Worm (Caenorhabditis elegans) whole organism, young adult: ENCODE data around the gene F07C4.10.

Source experiments
- B0035.1 ChIP-seq: sonication (generic microtip); optimal IDR thresholded peaks from 2 replicates; lab custom pipeline; 2016; ENCODE audit warnings: missing genetic modification characterization, mild to moderate bottlenecking, missing compliant biosample characterization, missing genotype, missing genetic modification reagents
- B0336.3 ChIP-seq: fragments of 200-800 bp; sonication (Bioruptor generic); IDR thresholded peaks from 2 replicates; pipeline ENCODE4 v1.3.6; 2022; ENCODE audit warnings: missing genetic modification characterization, missing compliant biosample characterization
- C17E4.6 ChIP-seq: fragments of 200-800 bp; sonication (Bioruptor generic); IDR thresholded peaks from 2 replicates; pipeline ENCODE4 v1.3.6; 2022; ENCODE audit warnings: missing genetic modification reagents, missing genetic modification characterization, missing compliant biosample characterization
- D2030.7 ChIP-seq: fragments of 200-800 bp; sonication (Bioruptor generic); IDR thresholded peaks from 2 replicates; pipeline ENCODE4 v1.3.6; 2022; ENCODE audit warnings: missing genetic modification reagents, missing genetic modification characterization, missing compliant biosample characterization
- F10E7.11 ChIP-seq: sonication (generic microtip); optimal IDR thresholded peaks from 2 replicates; lab custom pipeline; 2017; ENCODE audit warnings: mild to moderate bottlenecking, missing genetic modification characterization, moderate library complexity, missing compliant biosample characterization
- F22D6.2 ChIP-seq: sonication (generic microtip); optimal IDR thresholded peaks from 2 replicates; lab custom pipeline; 2016; ENCODE audit warnings: mild to moderate bottlenecking, missing genetic modification characterization, missing compliant biosample characterization
- F37B4.10 ChIP-seq: fragments of 200-800 bp; sonication (Bioruptor generic); IDR thresholded peaks from 2 replicates; pipeline ENCODE4 v1.3.6; 2022; ENCODE audit warnings: missing genetic modification characterization, missing compliant biosample characterization
- Y53G8AR.9 ChIP-seq: fragments of 200-800 bp; sonication (Bioruptor generic); conservative IDR thresholded peaks from 2 replicates; pipeline ENCODE4 v1.3.6; 2022; ENCODE audit warnings: missing genetic modification reagents, missing genetic modification characterization, missing compliant biosample characterization
- Y56A3A.18 ChIP-seq: fragments of 200-800 bp; sonication (Bioruptor generic); IDR thresholded peaks from 2 replicates; pipeline ENCODE4 v1.3.6; 2022; ENCODE audit warnings: missing genetic modification reagents, missing genetic modification characterization, missing compliant biosample characterization
- Y95B8A.8 ChIP-seq: fragments of 200-800 bp; sonication (Bioruptor generic); IDR thresholded peaks from 2 replicates; pipeline ENCODE4 v1.3.6; 2022; ENCODE audit warnings: missing genetic modification reagents, missing genetic modification characterization, missing compliant biosample characterization
- ZK185.1 ChIP-seq: sonication (generic microtip); optimal IDR thresholded peaks from 2 replicates; lab custom pipeline; 2016; ENCODE audit warnings: mild to moderate bottlenecking, missing genetic modification characterization, missing compliant biosample characterization; ENCODE audit not compliant: poor library complexity, severe bottlenecking
- aptf-3 ChIP-seq: fragments of 200-800 bp; sonication (Bioruptor generic); IDR thresholded peaks from 2 replicates; pipeline ENCODE4 v1.3.6; 2022; ENCODE audit warnings: missing genetic modification characterization, missing compliant biosample characterization
- atf-7 ChIP-seq: sonication (generic microtip); optimal IDR thresholded peaks from 2 replicates; lab custom pipeline; 2017; ENCODE audit warnings: mild to moderate bottlenecking, missing genetic modification characterization, missing compliant biosample characterization
- attf-5 ChIP-seq: fragments of 200-800 bp; sonication (Bioruptor generic); optimal IDR thresholded peaks from 2 replicates; lab custom pipeline; 2018; ENCODE audit warnings: mild to moderate bottlenecking, missing genetic modification characterization, missing compliant biosample characterization
- attf-6 ChIP-seq: fragments of 200-800 bp; sonication (Bioruptor generic); IDR thresholded peaks from 2 replicates; pipeline ENCODE4 v1.3.6; 2022; ENCODE audit warnings: missing genetic modification reagents, missing genetic modification characterization, missing compliant biosample characterization
- ccch-3 ChIP-seq: fragments of 200-800 bp; sonication (Bioruptor generic); optimal IDR thresholded peaks from 2 replicates; lab custom pipeline; 2018; ENCODE audit warnings: mild to moderate bottlenecking, missing genetic modification characterization, missing compliant biosample characterization
- cebp-1 ChIP-seq, 2 experiments: fragments of 200-800 bp in 1 of 2; sonication (Bioruptor generic) in 1 of 2; sonication (generic microtip) in 1 of 2; IDR thresholded peaks in 1 of 2; optimal IDR thresholded peaks in 1 of 2; 2 replicates each; pipeline versions ENCODE4 v1.3.6 to Lab custom; 2017 to 2022; ENCODE audit warnings: missing compliant biosample characterization in 2 of 2, missing genetic modification characterization in 2 of 2, mild to moderate bottlenecking in 1 of 2, missing genetic modification reagents in 1 of 2, moderate library complexity in 1 of 2
- ceh-58 ChIP-seq: fragments of 200-800 bp; sonication (Bioruptor generic); IDR thresholded peaks from 2 replicates; pipeline ENCODE4 v1.3.6; 2022; ENCODE audit warnings: missing genetic modification characterization, missing compliant biosample characterization
- ceh-91 ChIP-seq: fragments of 200-800 bp; sonication (Bioruptor generic); IDR thresholded peaks from 2 replicates; pipeline ENCODE4 v1.3.6; 2022; ENCODE audit warnings: missing genetic modification reagents, missing genetic modification characterization, missing compliant biosample characterization
- dpl-1 ChIP-seq: fragments of 150-350 bp; optimal IDR thresholded peaks from 2 replicates; lab custom pipeline; 2014; ENCODE audit warnings: missing biosample characterization, missing genetic modification reagents, missing genetic modification characterization
- ets-4 ChIP-seq: fragments of 200-800 bp; sonication (Bioruptor generic); optimal IDR thresholded peaks from 2 replicates; lab custom pipeline; 2018; ENCODE audit warnings: mild to moderate bottlenecking, missing genetic modification characterization, missing compliant biosample characterization
- hrde-1 ChIP-seq: sonication (generic microtip); optimal IDR thresholded peaks from 2 replicates; lab custom pipeline; 2016; ENCODE audit warnings: missing genetic modification characterization, mild to moderate bottlenecking, missing compliant biosample characterization, moderate library complexity, missing genotype, missing genetic modification reagents, borderline replicate concordance
- let-526 ChIP-seq: fragments of 200-800 bp; sonication (Bioruptor generic); IDR thresholded peaks from 2 replicates; pipeline ENCODE4 v1.3.6; 2022; ENCODE audit warnings: missing genetic modification reagents, missing genetic modification characterization, missing compliant biosample characterization
- mes-4 ChIP-seq: sonication (generic microtip); optimal IDR thresholded peaks from 2 replicates; lab custom pipeline; 2016; ENCODE audit warnings: missing genotype, missing genetic modification characterization, missing compliant biosample characterization
- mxl-1 ChIP-seq: sonication (generic microtip); optimal IDR thresholded peaks from 2 replicates; lab custom pipeline; 2016; ENCODE audit warnings: missing genetic modification characterization, missing compliant biosample characterization
- nhr-27 ChIP-seq: fragments of 200-800 bp; sonication (Bioruptor generic); optimal IDR thresholded peaks from 2 replicates; lab custom pipeline; 2018; ENCODE audit warnings: mild to moderate bottlenecking, missing genetic modification characterization, moderate library complexity, missing compliant biosample characterization
- nhr-80 ChIP-seq: sonication (generic microtip); optimal IDR thresholded peaks from 2 replicates; lab custom pipeline; 2016; ENCODE audit warnings: missing genetic modification characterization, missing compliant biosample characterization
- rpc-1 ChIP-seq, 2 experiments: fragments of 150-350 bp in 1 of 2; sonication (generic microtip) in 1 of 2; optimal IDR thresholded peaks; 2 replicates each; lab custom pipeline; 2014 to 2018; ENCODE audit warnings: missing biosample characterization in 1 of 2, missing genetic modification characterization in 1 of 2, missing genetic modification reagents in 1 of 2, missing genotype in 1 of 2
- sdz-38 ChIP-seq: sonication (generic microtip); optimal IDR thresholded peaks from 2 replicates; lab custom pipeline; 2016; ENCODE audit warnings: missing genotype, missing genetic modification characterization, missing compliant biosample characterization
- snpc-1.1 ChIP-seq: sonication (generic microtip); optimal IDR thresholded peaks from 2 replicates; lab custom pipeline; 2017; ENCODE audit warnings: missing genetic modification characterization, mild to moderate bottlenecking, missing compliant biosample characterization, antibody characterized with exemption, moderate library complexity, missing genotype, missing genetic modification reagents; ENCODE audit not compliant: insufficient read depth
- ztf-25 ChIP-seq: fragments of 200-800 bp; sonication (Bioruptor generic); IDR thresholded peaks from 2 replicates; pipeline ENCODE4 v1.3.6; 2022; ENCODE audit warnings: missing genetic modification reagents, missing genetic modification characterization, missing compliant biosample characterization
- ztf-26 ChIP-seq: sonication (generic microtip); optimal IDR thresholded peaks from 2 replicates; lab custom pipeline; 2017; ENCODE audit warnings: missing genetic modification characterization, missing compliant biosample characterization

The F07C4.10 gene

ce11 chrV:7645454-7645853 is 5.8 kb upstream of the F07C4.10 start, which contains the start of gene str-47:
TSS of gene str-47 (plus strand) at chrV:7645754.
- no peak for TF ChIP-seq mes-4 (tag; lab: Kevin White, UChicago)
- TF ChIP-seq mxl-1: no peak
- TF ChIP-seq Y56A3A.18 (GFP tag; lab: Robert Waterston, UW): no peak

ce11 chrV:7643416-7643815 is 3.7 kb upstream of the F07C4.10 start, which contains the start of gene F07C4.11:
TSS of gene F07C4.11 (minus strand) at chrV:7643516.
- TF ChIP-seq D2030.7 (GFP tag; lab: Robert Waterston, UW) (no peak), ets-4 (no peak), let-526 (GFP tag; lab: Robert Waterston, UW) (no peak), attf-6 (no peak), B0035.1 (tag; lab: Kevin White, UChicago) (no peak), attf-5 (GFP tag; lab: Kevin White, UChicago) (no peak), atf-7 (tag; lab: Kevin White, UChicago) (no peak), ZK185.1 (tag; lab: Kevin White, UChicago) (no peak), Y95B8A.8 (GFP tag; lab: Robert Waterston, UW) (no peak), aptf-3 (GFP tag; lab: Robert Waterston, UW) (no peak), rpc-1 (optimal IDR thresholded peaks at IDR 0.05; lab: Kevin White, UChicago) (no peak), rpc-1 (tag; optimal IDR thresholded peaks at IDR 0.05; lab: Kevin White, UChicago) (no peak), F22D6.2 (tag; lab: Kevin White, UChicago) (no peak), F37B4.10 (GFP tag; lab: Robert Waterston, UW) (no peak)

- no peak for TF ChIP-seq ceh-91 (GFP tag; lab: Robert Waterston, UW)
- no peak for TF ChIP-seq nhr-80 (tag; lab: Kevin White, UChicago)
Measured at ce11 chrV:7641718-7642117, 2.0 kb upstream of the F07C4.10 start.

ce11 chrV:7639356-7639755 is 331 bp downstream of the F07C4.10 start:
- TF ChIP-seq B0336.3 (GFP tag; lab: Robert Waterston, UW) (no peak), sdz-38 (tag; lab: Kevin White, UChicago) (no peak), ccch-3 (GFP tag; lab: Kevin White, UChicago) (no peak), C17E4.6 (GFP tag; lab: Robert Waterston, UW) (no peak), ceh-91 (GFP tag; lab: Robert Waterston, UW) (no peak), Y95B8A.8 (GFP tag; lab: Robert Waterston, UW) (no peak), dpl-1 (no peak), rpc-1 (optimal IDR thresholded peaks at IDR 0.05; lab: Kevin White, UChicago) (no peak), rpc-1 (tag; optimal IDR thresholded peaks at IDR 0.05; lab: Kevin White, UChicago) (no peak), nhr-27 (tag; lab: Kevin White, UChicago) (no peak), Y53G8AR.9 (no peak), snpc-1.1 (tag; lab: Kevin White, UChicago) (no peak), F10E7.11 (no peak), ztf-26 (tag; lab: Kevin White, UChicago) (no peak), atf-7 (tag; lab: Kevin White, UChicago) (no peak), hrde-1 (tag; lab: Kevin White, UChicago) (no peak), ceh-58 (no peak), cebp-1 (GFP tag; IDR thresholded peaks at IDR 0.05; lab: Robert Waterston, UW) (no peak), cebp-1 (tag; optimal IDR thresholded peaks at IDR 0.05; lab: Kevin White, UChicago) (no peak), ztf-25 (GFP tag; lab: Robert Waterston, UW) (no peak)
